Worm (Caenorhabditis elegans) whole organism, L4 larva: ENCODE results near the gene F37A4.5.

Experiments
- F26F4.8 ChIP-seq: fragments of 200-800 bp; sonication (Bioruptor generic); conservative IDR thresholded peaks from 2 replicates; pipeline ENCODE4 v1.3.6; 2022; ENCODE audit warnings: missing genetic modification characterization, missing compliant biosample characterization
- F37D6.2 ChIP-seq: sonication (generic microtip); optimal IDR thresholded peaks from 2 replicates; lab custom pipeline; 2016; ENCODE audit warnings: mild to moderate bottlenecking, missing genetic modification characterization, missing compliant biosample characterization
- F49E8.2 ChIP-seq: sonication (generic microtip); optimal IDR thresholded peaks from 2 replicates; lab custom pipeline; 2016; ENCODE audit warnings: missing compliant biosample characterization, mild to moderate bottlenecking, missing genetic modification characterization, borderline replicate concordance
- T20F7.1 ChIP-seq: fragments of 200-800 bp; sonication (Bioruptor generic); optimal IDR thresholded peaks from 2 replicates; lab custom pipeline; 2018; ENCODE audit warnings: mild to moderate bottlenecking, missing genetic modification characterization, missing compliant biosample characterization
- ZK546.5 ChIP-seq, 2 experiments: sonication (generic microtip); optimal IDR thresholded peaks; 2 replicates each; lab custom pipeline; 2017; ENCODE audit warnings: missing biosample characterization in 2 of 2, missing genetic modification characterization in 2 of 2
- aha-1 ChIP-seq: fragments of 150-350 bp; peaks from one replicate; lab custom pipeline; 2014; ENCODE audit warnings: missing biosample characterization, missing genetic modification characterization
- aly-2 ChIP-seq: sonication (generic microtip); optimal IDR thresholded peaks from 2 replicates; lab custom pipeline; 2018; ENCODE audit warnings: missing biosample characterization, missing genetic modification characterization
- ces-1 ChIP-seq: fragments of 150-350 bp; sonication (generic microtip); optimal IDR thresholded peaks from 4 replicates; lab custom pipeline; 2014; ENCODE audit warnings: missing biosample characterization, missing genetic modification reagents, missing genetic modification characterization
- cey-2 ChIP-seq: sonication (generic microtip); optimal IDR thresholded peaks from 3 replicates; lab custom pipeline; 2017; ENCODE audit warnings: missing genetic modification characterization, mild to moderate bottlenecking, missing compliant biosample characterization, antibody characterized with exemption, borderline replicate concordance; ENCODE audit not compliant: insufficient read depth
- ctbp-1 ChIP-seq: fragments of 200-800 bp; sonication (Bioruptor generic); IDR thresholded peaks from 2 replicates; pipeline ENCODE4 v1.3.6; 2022; ENCODE audit warnings: missing genetic modification reagents, missing genetic modification characterization, missing compliant biosample characterization
- daf-12 ChIP-seq: fragments of 150-350 bp; optimal IDR thresholded peaks from 2 replicates; lab custom pipeline; 2014; ENCODE audit warnings: missing biosample characterization, missing genetic modification reagents, missing genetic modification characterization
- daf-16 ChIP-seq, 3 experiments: sonication (generic microtip); optimal IDR thresholded peaks; 2 replicates each; lab custom pipeline; 2016 to 2017; ENCODE audit warnings: missing genetic modification characterization in 3 of 3, missing genetic modification reagents in 3 of 3, mild to moderate bottlenecking in 2 of 3, missing compliant biosample characterization in 2 of 3, missing biosample characterization in 1 of 3, moderate library complexity in 1 of 3
- daf-19 ChIP-seq: fragments of 200-800 bp; sonication (Bioruptor generic); conservative IDR thresholded peaks from 2 replicates; pipeline ENCODE4 v1.3.6; 2022; ENCODE audit warnings: missing genetic modification characterization, missing compliant biosample characterization
- daf-8 ChIP-seq: fragments of 200-800 bp; sonication (Bioruptor generic); IDR thresholded peaks from 2 replicates; pipeline ENCODE4 v1.3.6; 2022; ENCODE audit warnings: missing genetic modification characterization, missing compliant biosample characterization
- dmd-6 ChIP-seq: fragments of 200-800 bp; sonication (Bioruptor generic); IDR thresholded peaks from 2 replicates; pipeline ENCODE4 v1.3.6; 2022; ENCODE audit warnings: missing genetic modification reagents, missing genetic modification characterization, missing compliant biosample characterization
- dve-1 ChIP-seq: sonication (generic microtip); optimal IDR thresholded peaks from 2 replicates; lab custom pipeline; 2017; ENCODE audit warnings: antibody characterized with exemption, mild to moderate bottlenecking, missing genetic modification characterization, missing compliant biosample characterization; ENCODE audit not compliant: insufficient read depth
- fkh-10 ChIP-seq: fragments of 150-350 bp; optimal IDR thresholded peaks from 2 replicates; lab custom pipeline; 2014; ENCODE audit warnings: missing biosample characterization, missing genetic modification reagents, missing genetic modification characterization
- fos-1 ChIP-seq: fragments of 150-350 bp; optimal IDR thresholded peaks from 2 replicates; lab custom pipeline; 2014; ENCODE audit warnings: missing biosample characterization, missing genetic modification characterization
- hlh-30 ChIP-seq: sonication (generic microtip); optimal IDR thresholded peaks from 2 replicates; lab custom pipeline; 2017; ENCODE audit warnings: antibody characterized with exemption, mild to moderate bottlenecking, missing genetic modification characterization, missing compliant biosample characterization; ENCODE audit not compliant: insufficient read depth
- hmg-1.1 ChIP-seq: fragments of 200-800 bp; sonication (Bioruptor generic); IDR thresholded peaks from 2 replicates; pipeline ENCODE4 v1.3.6; 2022; ENCODE audit warnings: missing genetic modification reagents, missing genetic modification characterization, missing compliant biosample characterization
- lim-7 ChIP-seq: fragments of 200-800 bp; sonication (Bioruptor generic); IDR thresholded peaks from 2 replicates; pipeline ENCODE4 v1.3.6; 2022; ENCODE audit warnings: missing genetic modification characterization, missing compliant biosample characterization
- lin-1 ChIP-seq: fragments of 200-800 bp; sonication (Bioruptor generic); IDR thresholded peaks from 2 replicates; pipeline ENCODE4 v1.3.6; 2022; ENCODE audit warnings: missing genetic modification reagents, missing genetic modification characterization, missing compliant biosample characterization
- lsy-2 ChIP-seq, 2 experiments: fragments of 150-350 bp in 1 of 2; sonication (generic microtip) in 1 of 2; optimal IDR thresholded peaks; 2 replicates each; lab custom pipeline; 2014 to 2017; ENCODE audit warnings: missing biosample characterization in 2 of 2, missing genetic modification characterization in 2 of 2
- mdl-1 ChIP-seq, 2 experiments: fragments of 150-350 bp in 1 of 2; sonication (generic microtip) in 1 of 2; optimal IDR thresholded peaks; 2 replicates each; lab custom pipeline; 2014 to 2017; ENCODE audit warnings: missing biosample characterization in 2 of 2, missing genetic modification characterization in 2 of 2
- mep-1 ChIP-seq: fragments of 150-350 bp; sonication (generic microtip); optimal IDR thresholded peaks from 3 replicates; lab custom pipeline; 2014; ENCODE audit warnings: missing biosample characterization, missing genetic modification characterization
- nhr-102 ChIP-seq: sonication (generic microtip); optimal IDR thresholded peaks from 2 replicates; lab custom pipeline; 2016; ENCODE audit warnings: mild to moderate bottlenecking, missing genetic modification characterization, moderate library complexity, missing compliant biosample characterization
- nhr-11 ChIP-seq: fragments of 150-350 bp; optimal IDR thresholded peaks from 2 replicates; lab custom pipeline; 2014; ENCODE audit warnings: missing biosample characterization, missing genetic modification characterization
- nhr-25 ChIP-seq: sonication (generic microtip); optimal IDR thresholded peaks from 2 replicates; lab custom pipeline; 2017; ENCODE audit warnings: missing genetic modification characterization, mild to moderate bottlenecking, missing compliant biosample characterization, antibody characterized with exemption, moderate library complexity, borderline replicate concordance; ENCODE audit not compliant: insufficient read depth
- nhr-28 ChIP-seq: fragments of 150-350 bp; optimal IDR thresholded peaks from 2 replicates; lab custom pipeline; 2014; ENCODE audit warnings: missing biosample characterization, missing genetic modification characterization
- nhr-77 ChIP-seq: fragments of 150-350 bp; optimal IDR thresholded peaks from 2 replicates; lab custom pipeline; 2014; ENCODE audit warnings: missing biosample characterization, missing genetic modification characterization
- php-3 ChIP-seq: fragments of 200-800 bp; sonication (Bioruptor generic); IDR thresholded peaks from 2 replicates; pipeline ENCODE4 v1.3.6; 2022; ENCODE audit warnings: missing genetic modification reagents, missing genetic modification characterization, missing compliant biosample characterization
- pqm-1 ChIP-seq: sonication (generic microtip); optimal IDR thresholded peaks from 2 replicates; lab custom pipeline; 2017; ENCODE audit warnings: missing biosample characterization, missing genetic modification characterization
- rbr-2 ChIP-seq: sonication (generic microtip); optimal IDR thresholded peaks from 2 replicates; lab custom pipeline; 2016; ENCODE audit warnings: missing genotype, missing genetic modification characterization, missing compliant biosample characterization
- set-16 ChIP-seq: fragments of 200-800 bp; sonication (Bioruptor generic); IDR thresholded peaks from 2 replicates; pipeline ENCODE4 v1.3.6; 2022; ENCODE audit warnings: missing genetic modification reagents, missing genetic modification characterization, missing compliant biosample characterization
- snpc-4 ChIP-seq: fragments of 150-350 bp; optimal IDR thresholded peaks from 2 replicates; lab custom pipeline; 2014; ENCODE audit warnings: missing biosample characterization, missing genetic modification characterization
- tag-97 ChIP-seq: fragments of 200-800 bp; sonication (Bioruptor generic); IDR thresholded peaks from 2 replicates; pipeline ENCODE4 v1.3.6; 2022; ENCODE audit warnings: missing genetic modification characterization, missing compliant biosample characterization
- unc-39 ChIP-seq: sonication (generic microtip); optimal IDR thresholded peaks from 2 replicates; lab custom pipeline; 2017; ENCODE audit warnings: missing biosample characterization, missing genetic modification characterization
- unc-62 ChIP-seq, 3 experiments: fragments of 150-350 bp in 1 of 3; sonication (generic microtip); optimal IDR thresholded peaks in 2 of 3; peaks in 1 of 3; 1 replicate in 1 of 3; 2 replicates in 2 of 3; lab custom pipeline; 2014 to 2017; ENCODE audit warnings: missing biosample characterization in 3 of 3, missing genetic modification characterization in 3 of 3, missing genetic modification reagents in 3 of 3, missing genotype in 1 of 3
- zag-1 ChIP-seq: fragments of 150-350 bp; optimal IDR thresholded peaks from 2 replicates; lab custom pipeline; 2014; ENCODE audit warnings: missing biosample characterization, missing genetic modification characterization
- zfp-2 ChIP-seq: sonication (generic microtip); optimal IDR thresholded peaks from 2 replicates; lab custom pipeline; 2016; ENCODE audit warnings: mild to moderate bottlenecking, missing genetic modification characterization, missing compliant biosample characterization
- zip-2 ChIP-seq: fragments of 150-350 bp; optimal IDR thresholded peaks from 2 replicates; lab custom pipeline; 2014; ENCODE audit warnings: missing biosample characterization, missing genetic modification characterization
- ztf-7 ChIP-seq: fragments of 150-350 bp; optimal IDR thresholded peaks from 2 replicates; lab custom pipeline; 2014; ENCODE audit warnings: missing biosample characterization, missing genetic modification characterization

Gene F37A4.5

DNA sequence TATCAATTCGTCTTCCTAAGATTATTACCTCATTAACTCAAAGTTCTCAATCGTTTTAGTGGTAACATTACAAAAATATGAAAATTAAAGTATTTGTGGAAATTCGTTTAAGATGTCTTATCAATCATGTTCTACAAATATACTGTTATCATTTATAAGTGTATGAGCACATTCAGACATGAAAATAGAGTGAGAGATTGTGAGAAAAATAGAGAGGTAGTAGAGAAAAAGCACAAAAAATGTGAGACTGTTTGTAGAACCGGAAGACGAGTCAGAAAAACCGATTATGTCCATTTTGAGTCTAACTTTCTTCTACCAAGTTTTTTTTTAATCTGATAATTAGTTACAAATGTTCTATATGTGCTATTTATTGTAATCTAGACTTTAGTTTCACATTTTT lies 18.4 kb upstream of the F37A4.5 start:
- TF ChIP-seq dmd-6 (GFP tag; lab: Robert Waterston, UW) (peak; percentile 66), lsy-2 (tag; optimal IDR thresholded peaks at IDR 0.05; lab: Kevin White, UChicago) (no peak), lin-1 (GFP tag; lab: Robert Waterston, UW) (0 out of 2 replicates have a peak, but pooled peaks have one; percentile 30), daf-16 (GFP tag; optimal IDR thresholded peaks at IDR 0.05; lab: Kevin White, UChicago) (no peak), daf-16 (tag; optimal IDR thresholded peaks at IDR 0.05; lab: Kevin White, UChicago) (peak; percentile 79), ctbp-1 (GFP tag; lab: Robert Waterston, UW) (no peak), ZK546.5 (tag; optimal IDR thresholded peaks at IDR 0.05; lab: Kevin White, UChicago) (no peak), lim-7 (GFP tag; lab: Robert Waterston, UW) (no peak), daf-12 (tag; lab: Kevin White, UChicago) (no peak), cey-2 (tag; lab: Kevin White, UChicago) (no peak), F26F4.8 (GFP tag; lab: Robert Waterston, UW) (no peak), daf-8 (GFP tag; lab: Robert Waterston, UW) (no peak), nhr-102 (tag; lab: Kevin White, UChicago) (no peak), set-16 (GFP tag; lab: Robert Waterston, UW) (no peak), F49E8.2 (tag; lab: Kevin White, UChicago) (no peak), rbr-2 (no peak), zip-2 (tag; lab: Kevin White, UChicago) (no peak), daf-19 (no peak), nhr-77 (peak; percentile 71), fos-1 (tag; lab: Kevin White, UChicago) (no peak), nhr-28 (tag; lab: Kevin White, UChicago) (peak; percentile 90), unc-39 (tag; lab: Kevin White, UChicago) (no peak), php-3 (GFP tag; lab: Robert Waterston, UW) (peak; percentile 73), snpc-4 (no peak), unc-62 (GFP tag; optimal IDR thresholded peaks at IDR 0.05 in 1 of 2; lab: Kevin White, UChicago) (no peak), unc-62 (tag; optimal IDR thresholded peaks at IDR 0.05; lab: Kevin White, UChicago) (no peak), T20F7.1 (GFP tag; lab: Kevin White, UChicago) (no peak), tag-97 (no peak), pqm-1 (tag; lab: Kevin White, UChicago) (peak; percentile 99), zag-1 (tag; lab: Kevin White, UChicago) (no peak), dve-1 (tag; lab: Kevin White, UChicago) (no peak), nhr-25 (tag; lab: Kevin White, UChicago) (no peak)

DNA sequence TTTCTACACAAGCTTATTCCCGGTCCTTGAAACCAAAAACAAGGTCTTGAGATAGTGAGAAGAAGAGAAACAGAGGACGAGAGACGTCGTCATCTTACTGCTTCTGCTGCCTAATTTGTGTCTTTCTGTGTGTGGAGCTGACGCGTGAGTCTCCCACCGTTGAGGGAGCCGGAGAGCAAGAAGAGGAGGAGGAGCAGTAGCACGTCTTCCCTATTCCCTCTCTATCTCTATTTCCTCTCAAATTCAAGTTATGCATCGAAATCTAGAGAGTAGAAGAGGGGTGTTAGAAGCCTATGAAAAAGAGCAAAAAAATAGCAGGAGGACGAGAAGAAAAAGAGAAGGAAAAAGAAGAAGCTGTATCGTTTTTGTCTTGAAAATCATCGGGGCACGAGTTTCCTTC lies 16.5 kb upstream of the F37A4.5 start:
- peak in 1 of 2 experiments; percentile 69 for TF ChIP-seq mdl-1 (tag; optimal IDR thresholded peaks at IDR 0.05; lab: Kevin White, UChicago)
- peak in 1 of 2 experiments; percentile 3 for TF ChIP-seq unc-62 (GFP tag; optimal IDR thresholded peaks at IDR 0.05 in 1 of 2; lab: Kevin White, UChicago)
- no peak for TF ChIP-seq unc-62 (tag; optimal IDR thresholded peaks at IDR 0.05; lab: Kevin White, UChicago)
- peak; percentile 63 for TF ChIP-seq mep-1
- no peak for TF ChIP-seq ztf-7 (tag; lab: Kevin White, UChicago)
- TF ChIP-seq aha-1 (tag; lab: Kevin White, UChicago) = peak; percentile 80
- peak; percentile 59 for TF ChIP-seq fkh-10
- TF ChIP-seq nhr-11 (tag; lab: Kevin White, UChicago) = peak; percentile 33
- no peak for TF ChIP-seq zfp-2 (tag; lab: Kevin White, UChicago)
- TF ChIP-seq hmg-1.1 (GFP tag; lab: Robert Waterston, UW) = peak; percentile 66
- peak; percentile 21 for TF ChIP-seq ces-1 (GFP tag; lab: Kevin White, UChicago)
- 0 out of 2 replicates have a peak, but pooled peaks have one; percentile 48 for TF ChIP-seq ctbp-1 (GFP tag; lab: Robert Waterston, UW)
- TF ChIP-seq rbr-2 = peak; percentile 65
- TF ChIP-seq hlh-30 (tag; lab: Kevin White, UChicago) = peak; percentile 54
- no peak for TF ChIP-seq unc-39 (tag; lab: Kevin White, UChicago)
- peak; percentile 25 for TF ChIP-seq F37D6.2 (tag; lab: Kevin White, UChicago)
- TF ChIP-seq aly-2 (tag; lab: Kevin White, UChicago) = no peak
- TF ChIP-seq lsy-2 (tag; optimal IDR thresholded peaks at IDR 0.05; lab: Kevin White, UChicago) = peak; percentile 61 to 62
